Fruit fly (Drosophila melanogaster) S2 (cell line): ENCODE results near the gene CG4080.

Experiments
- CG8478 ChIP-seq: fragments of >200 bp; optimal IDR thresholded peaks from 2 replicates; lab custom pipeline; 2018
- CTCF ChIP-seq, 2 experiments: fragments of >200 bp; optimal IDR thresholded peaks; 2 replicates each; lab custom pipeline; 2018

dm6 chr3L:9410754-9411423 lies 11.9 kb upstream of the CG4080 start, which contains the start of the genes CG4022 and Cpsf5:
- TF ChIP-seq CG8478 (lab: Kevin White, UChicago): no peak
- TF ChIP-seq CTCF (optimal IDR thresholded peaks at IDR 0.05; lab: Kevin White, UChicago): no peak
